Worm (Caenorhabditis elegans) whole organism, L2 larva: ENCODE measurements around the gene R03E9.2.

Experiments
- C34F6.9 ChIP-seq: fragments of 150-350 bp; optimal IDR thresholded peaks from 2 replicates; lab custom pipeline; 2014; ENCODE audit warnings: missing biosample characterization, missing genetic modification characterization
- F13H6.1 ChIP-seq: sonication (generic microtip); optimal IDR thresholded peaks from 2 replicates; lab custom pipeline; 2016; ENCODE audit warnings: missing genetic modification characterization, missing compliant biosample characterization
- Y55F3AM.14 ChIP-seq: fragments of 200-800 bp; sonication (Bioruptor generic); optimal IDR thresholded peaks from 2 replicates; lab custom pipeline; 2018; ENCODE audit warnings: mild to moderate bottlenecking, missing genetic modification characterization, missing compliant biosample characterization
- ZK546.5 ChIP-seq: sonication (generic microtip); optimal IDR thresholded peaks from 2 replicates; lab custom pipeline; 2017; ENCODE audit warnings: missing biosample characterization, missing genetic modification characterization
- alr-1 ChIP-seq: fragments of 150-350 bp; optimal IDR thresholded peaks from 2 replicates; lab custom pipeline; 2014; ENCODE audit warnings: missing biosample characterization, missing genetic modification characterization
- ama-1 ChIP-seq: fragments of 150-350 bp; optimal IDR thresholded peaks from 2 replicates; lab custom pipeline; 2018; ENCODE audit warnings: inconsistent platforms
- blmp-1 ChIP-seq: sonication (generic microtip); optimal IDR thresholded peaks from 2 replicates; lab custom pipeline; 2017; ENCODE audit warnings: missing genetic modification characterization, mild to moderate bottlenecking, missing compliant biosample characterization, antibody characterized with exemption, moderate library complexity; ENCODE audit not compliant: insufficient read depth
- ceh-16 ChIP-seq: fragments of 150-350 bp; optimal IDR thresholded peaks from 2 replicates; lab custom pipeline; 2014; ENCODE audit warnings: missing biosample characterization, missing genetic modification characterization
- ceh-82 ChIP-seq: fragments of 150-350 bp; optimal IDR thresholded peaks from 2 replicates; lab custom pipeline; 2014; ENCODE audit warnings: missing biosample characterization, missing genetic modification characterization
- crh-2 ChIP-seq: sonication (generic microtip); optimal IDR thresholded peaks from 2 replicates; lab custom pipeline; 2017; ENCODE audit warnings: missing biosample characterization, missing genetic modification characterization
- egl-27 ChIP-seq: sonication (generic microtip); optimal IDR thresholded peaks from 3 replicates; lab custom pipeline; 2017; ENCODE audit warnings: missing biosample characterization, missing genetic modification reagents, missing genetic modification characterization
- elt-1 ChIP-seq: fragments of 150-350 bp; optimal IDR thresholded peaks from 2 replicates; lab custom pipeline; 2014; ENCODE audit warnings: missing biosample characterization, missing genetic modification characterization
- elt-3 ChIP-seq: sonication (generic microtip); optimal IDR thresholded peaks from 2 replicates; lab custom pipeline; 2017; ENCODE audit warnings: missing biosample characterization, missing genetic modification characterization
- fos-1 ChIP-seq: fragments of 150-350 bp; optimal IDR thresholded peaks from 2 replicates; lab custom pipeline; 2014; ENCODE audit warnings: missing biosample characterization, missing genetic modification characterization
- gmeb-1 ChIP-seq: fragments of 150-350 bp; optimal IDR thresholded peaks from 2 replicates; lab custom pipeline; 2014; ENCODE audit warnings: missing biosample characterization, missing genetic modification characterization
- lin-11 ChIP-seq: fragments of 150-350 bp; sonication (generic microtip); optimal IDR thresholded peaks from 2 replicates; lab custom pipeline; 2014; ENCODE audit warnings: missing biosample characterization, missing genetic modification characterization, inconsistent platforms, mixed read lengths
- lin-13 ChIP-seq: fragments of 150-350 bp; optimal IDR thresholded peaks from 2 replicates; lab custom pipeline; 2014; ENCODE audit warnings: missing biosample characterization, missing genetic modification reagents, missing genetic modification characterization
- lin-39 ChIP-seq: fragments of 150-350 bp; optimal IDR thresholded peaks from 2 replicates; lab custom pipeline; 2014; ENCODE audit warnings: missing biosample characterization, missing genetic modification reagents, missing genetic modification characterization
- lsy-2 ChIP-seq, 2 experiments: fragments of 150-350 bp in 1 of 2; sonication (generic microtip) in 1 of 2; optimal IDR thresholded peaks; 2 replicates each; lab custom pipeline; 2014 to 2017; ENCODE audit warnings: missing biosample characterization in 2 of 2, missing genetic modification characterization in 2 of 2
- mab-5 ChIP-seq: fragments of 150-350 bp; optimal IDR thresholded peaks from 2 replicates; lab custom pipeline; 2014; ENCODE audit warnings: missing biosample characterization, missing genetic modification characterization
- mdl-1 ChIP-seq, 2 experiments: fragments of 150-350 bp in 1 of 2; sonication (generic microtip) in 1 of 2; optimal IDR thresholded peaks; 2 replicates each; lab custom pipeline; 2017; ENCODE audit warnings: missing biosample characterization in 2 of 2, missing genetic modification characterization in 2 of 2
- nhr-11 ChIP-seq: fragments of 150-350 bp; optimal IDR thresholded peaks from 2 replicates; lab custom pipeline; 2014; ENCODE audit warnings: missing biosample characterization, missing genetic modification characterization
- nhr-12 ChIP-seq: fragments of 150-350 bp; optimal IDR thresholded peaks from 2 replicates; lab custom pipeline; 2014; ENCODE audit warnings: missing biosample characterization, missing genetic modification characterization
- nhr-129 ChIP-seq: fragments of 150-350 bp; optimal IDR thresholded peaks from 2 replicates; lab custom pipeline; 2014; ENCODE audit warnings: missing biosample characterization, missing genetic modification characterization
- nhr-21 ChIP-seq: fragments of 150-350 bp; optimal IDR thresholded peaks from 2 replicates; lab custom pipeline; 2014; ENCODE audit warnings: missing biosample characterization, missing genetic modification characterization
- nhr-23 ChIP-seq: fragments of 150-350 bp; optimal IDR thresholded peaks from 2 replicates; lab custom pipeline; 2014; ENCODE audit warnings: missing biosample characterization, missing genetic modification reagents, missing genetic modification characterization
- nhr-237 ChIP-seq: fragments of 150-350 bp; optimal IDR thresholded peaks from 2 replicates; lab custom pipeline; 2014; ENCODE audit warnings: missing biosample characterization, missing genetic modification characterization
- nhr-25 ChIP-seq: fragments of 150-350 bp; sonication (generic microtip); optimal IDR thresholded peaks from 3 replicates; lab custom pipeline; 2014; ENCODE audit warnings: missing biosample characterization, missing genetic modification characterization
- nhr-6 ChIP-seq: fragments of 150-350 bp; optimal IDR thresholded peaks from 2 replicates; lab custom pipeline; 2014; ENCODE audit warnings: missing biosample characterization, missing genetic modification characterization
- peb-1 ChIP-seq: fragments of 150-350 bp; optimal IDR thresholded peaks from 2 replicates; lab custom pipeline; 2014; ENCODE audit warnings: missing biosample characterization, missing genetic modification characterization
- sem-4 ChIP-seq: fragments of 150-350 bp; optimal IDR thresholded peaks from 2 replicates; lab custom pipeline; 2014; ENCODE audit warnings: missing biosample characterization, missing genetic modification reagents, missing genetic modification characterization
- skn-1 ChIP-seq: sonication (generic microtip); optimal IDR thresholded peaks from 2 replicates; lab custom pipeline; 2017; ENCODE audit warnings: missing biosample characterization, missing genetic modification characterization
- sma-3 ChIP-seq: sonication (generic microtip); optimal IDR thresholded peaks from 2 replicates; lab custom pipeline; 2016; ENCODE audit warnings: missing genetic modification reagents, missing genetic modification characterization, missing compliant biosample characterization
- sma-9 ChIP-seq, 2 experiments: fragments of 150-350 bp in 1 of 2; sonication (generic microtip) in 1 of 2; optimal IDR thresholded peaks; 2 replicates each; lab custom pipeline; 2014 to 2016; ENCODE audit warnings: missing genetic modification characterization in 2 of 2, mild to moderate bottlenecking in 1 of 2, missing biosample characterization in 1 of 2, missing compliant biosample characterization in 1 of 2, missing genetic modification reagents in 1 of 2, moderate library complexity in 1 of 2
- snpc-4 ChIP-seq: fragments of 150-350 bp; optimal IDR thresholded peaks from 2 replicates; lab custom pipeline; 2014; ENCODE audit warnings: missing biosample characterization, missing genetic modification characterization
- unc-39 ChIP-seq: fragments of 150-350 bp; optimal IDR thresholded peaks from 2 replicates; lab custom pipeline; 2014; ENCODE audit warnings: missing biosample characterization, missing genetic modification characterization
- unc-62 ChIP-seq: fragments of 150-350 bp; optimal IDR thresholded peaks from 2 replicates; lab custom pipeline; 2014; ENCODE audit warnings: missing biosample characterization, missing genetic modification reagents, missing genetic modification characterization
- ztf-1 ChIP-seq: fragments of 200-800 bp; sonication (Bioruptor generic); conservative IDR thresholded peaks from 2 replicates; pipeline ENCODE4 v1.3.6; 2022; ENCODE audit warnings: missing genetic modification characterization, missing compliant biosample characterization
- ztf-11 ChIP-seq: sonication (generic microtip); optimal IDR thresholded peaks from 2 replicates; lab custom pipeline; 2017; ENCODE audit warnings: missing biosample characterization, missing genetic modification characterization
- ztf-4 ChIP-seq: fragments of 150-350 bp; optimal IDR thresholded peaks from 2 replicates; lab custom pipeline; 2014; ENCODE audit warnings: missing biosample characterization, missing genetic modification characterization

The R03E9.2 gene

DNA sequence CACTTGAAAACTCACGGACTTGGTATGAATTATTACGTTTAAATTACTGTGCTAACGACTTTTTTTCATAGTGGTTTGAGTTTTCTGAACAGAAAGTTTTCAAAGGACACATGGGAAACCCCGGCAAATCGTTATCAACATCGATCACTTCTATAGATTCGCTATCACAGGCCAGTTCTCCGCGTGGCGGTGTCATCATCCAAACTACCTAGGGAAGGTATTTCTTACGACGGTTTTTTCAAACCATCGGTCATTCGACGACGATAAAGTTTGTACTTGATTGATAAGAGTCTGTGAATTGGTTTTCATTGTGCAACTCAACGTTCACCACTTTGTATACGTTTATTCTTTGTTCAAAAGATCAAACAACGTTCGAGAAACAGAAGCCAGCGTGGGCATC lies 11.4 kb upstream of the R03E9.2 start:
- TF ChIP-seq crh-2 (peak; percentile 48), nhr-12 (tag; lab: Kevin White, UChicago) (no peak), lin-39 (tag; lab: Kevin White, UChicago) (no peak), sma-9 (GFP tag; optimal IDR thresholded peaks at IDR 0.05; lab: Kevin White, UChicago) (peak; percentile 95), sma-9 (tag; optimal IDR thresholded peaks at IDR 0.05; lab: Kevin White, UChicago) (no peak), gmeb-1 (tag; lab: Kevin White, UChicago) (peak; percentile 65), sma-3 (GFP tag; lab: Kevin White, UChicago) (peak; percentile 19), fos-1 (peak; percentile 95), mab-5 (tag; lab: Kevin White, UChicago) (no peak), Y55F3AM.14 (GFP tag; lab: Kevin White, UChicago) (no peak), skn-1 (tag; lab: Kevin White, UChicago) (peak; percentile 28), egl-27 (peak; percentile 33), blmp-1 (tag; lab: Kevin White, UChicago) (peak; percentile 11), nhr-21 (tag; lab: Kevin White, UChicago) (peak; percentile 25), mdl-1 (tag; optimal IDR thresholded peaks at IDR 0.05; lab: Kevin White, UChicago) (peak; percentile 78 to 95)

DNA sequence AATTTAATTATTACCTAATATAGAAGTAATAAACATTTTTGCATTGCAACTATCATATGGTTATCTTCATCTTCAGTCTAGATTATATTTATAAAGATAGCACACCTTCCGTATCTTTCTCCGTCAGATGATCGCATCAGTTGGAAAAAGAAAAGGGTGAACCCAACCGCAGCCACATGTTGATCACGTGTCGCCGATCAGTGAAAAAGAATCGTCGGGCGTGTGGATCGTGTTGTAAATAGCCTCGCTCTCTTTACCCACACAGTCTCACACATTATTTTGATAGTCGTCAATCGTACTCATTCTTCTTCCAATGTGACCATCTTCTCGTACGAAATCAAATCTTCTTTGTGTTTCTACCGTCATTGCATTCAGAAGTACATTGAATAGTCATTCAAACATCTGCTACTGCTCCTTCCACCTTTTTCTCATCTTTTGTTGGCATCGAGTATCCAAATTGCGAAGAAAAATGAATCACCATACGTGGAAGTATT lies 10.8 kb upstream of the R03E9.2 start:
- TF ChIP-seq nhr-129 (tag; lab: Kevin White, UChicago) (peak; percentile 97), egl-27 (peak; percentile 90), mab-5 (tag; lab: Kevin White, UChicago) (peak; percentile 76), F13H6.1 (tag; lab: Kevin White, UChicago) (peak; percentile 96), sma-3 (GFP tag; lab: Kevin White, UChicago) (peak; percentile 98), lsy-2 (tag; optimal IDR thresholded peaks at IDR 0.05; lab: Kevin White, UChicago) (peak in 1 of 2 experiments; percentile 89), gmeb-1 (tag; lab: Kevin White, UChicago) (peak; percentile 87), sma-9 (GFP tag; optimal IDR thresholded peaks at IDR 0.05; lab: Kevin White, UChicago) (peak; percentile 99), sma-9 (tag; optimal IDR thresholded peaks at IDR 0.05; lab: Kevin White, UChicago) (peak; percentile 60), nhr-23 (tag; lab: Kevin White, UChicago) (no peak), ZK546.5 (no peak), nhr-237 (tag; lab: Kevin White, UChicago) (no peak), ztf-11 (tag; lab: Kevin White, UChicago) (no peak), elt-1 (peak; percentile 96), sem-4 (tag; lab: Kevin White, UChicago) (peak; percentile 97), lin-11 (tag; lab: Kevin White, UChicago) (peak; percentile 42), unc-39 (no peak), snpc-4 (tag; lab: Kevin White, UChicago) (peak; percentile 68), nhr-6 (tag; lab: Kevin White, UChicago) (peak; percentile 90), nhr-25 (tag; lab: Kevin White, UChicago) (peak; percentile 98), elt-3 (tag; lab: Kevin White, UChicago) (no peak), Y55F3AM.14 (GFP tag; lab: Kevin White, UChicago) (peak; percentile 91), crh-2 (peak; percentile 98), ama-1 (lab: Kevin White, UChicago) (peak; percentile 97), C34F6.9 (tag; lab: Kevin White, UChicago) (peak; percentile 78), peb-1 (tag; lab: Kevin White, UChicago) (no peak), alr-1 (tag; lab: Kevin White, UChicago) (no peak), lin-13 (peak; percentile 88), ztf-4 (tag; lab: Kevin White, UChicago) (peak; percentile 95), fos-1 (peak; percentile 89), nhr-21 (tag; lab: Kevin White, UChicago) (peak; percentile 99), blmp-1 (tag; lab: Kevin White, UChicago) (peak; percentile 93), unc-62 (peak; percentile 37), ceh-16 (tag; lab: Kevin White, UChicago) (peak; percentile 97), nhr-12 (tag; lab: Kevin White, UChicago) (peak; percentile 17), mdl-1 (tag; optimal IDR thresholded peaks at IDR 0.05; lab: Kevin White, UChicago) (peak; percentile 98 to 99)

DNA sequence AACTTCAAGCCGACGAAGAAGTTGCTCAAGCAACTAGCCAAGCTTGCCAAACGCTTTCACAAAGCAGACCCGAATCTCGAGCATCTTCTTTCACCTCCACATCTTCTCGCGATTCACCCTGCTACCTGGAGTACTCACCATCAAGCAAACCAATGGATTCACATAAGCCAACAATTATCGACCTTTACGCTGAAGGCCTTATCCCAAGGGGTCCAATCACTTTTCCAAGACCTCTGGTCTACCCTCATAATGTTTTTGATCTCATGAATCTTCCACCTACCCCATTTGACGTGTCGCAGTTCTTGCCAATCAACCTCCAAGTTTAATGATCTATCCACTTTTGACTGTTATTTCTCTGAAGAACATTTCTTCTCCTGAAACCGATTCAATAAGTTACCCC lies 10.2 kb upstream of the R03E9.2 start:
- TF ChIP-seq ztf-4 (tag; lab: Kevin White, UChicago) (no peak), ceh-82 (tag; lab: Kevin White, UChicago) (no peak), fos-1 (no peak), lin-39 (tag; lab: Kevin White, UChicago) (no peak), ztf-1 (GFP tag; lab: Robert Waterston, UW) (no peak), nhr-11 (tag; lab: Kevin White, UChicago) (no peak), nhr-129 (tag; lab: Kevin White, UChicago) (no peak), lin-11 (tag; lab: Kevin White, UChicago) (no peak), ama-1 (lab: Kevin White, UChicago) (no peak), skn-1 (tag; lab: Kevin White, UChicago) (no peak), blmp-1 (tag; lab: Kevin White, UChicago) (no peak), lin-13 (no peak), unc-39 (no peak), snpc-4 (tag; lab: Kevin White, UChicago) (no peak), nhr-23 (tag; lab: Kevin White, UChicago) (no peak)
